Worm (Caenorhabditis elegans) whole organism, dauer: ENCODE data around the gene srj-37.
A peak's percentile ranks its signal among the peaks of the same experiment; 100 is the strongest.

Experiments
- unc-62 ChIP-seq: sonication (generic microtip); optimal IDR thresholded peaks from 2 replicates; lab custom pipeline; 2017; ENCODE audit warnings: missing biosample characterization, missing genetic modification reagents, missing genetic modification characterization

Gene srj-37

ce11 chrV:638328-638727, at the start of gene srj-37:
Gene srj-37, plus strand, starts transcription at chrV:638628.
- no peak for TF ChIP-seq unc-62

- TF ChIP-seq unc-62: no peak
Observed at ce11 chrV:590182-590581, 48.2 kb upstream of the srj-37 start, which contains the start of gene ZK488.6. Gene ZK488.6, plus strand, starts transcription at chrV:590482.

ce11 chrV:592959-593358, 45.5 kb upstream of the srj-37 start, which contains the start of gene ZK488.5:
Gene ZK488.5, plus strand, starts transcription at chrV:593259.
- no peak for TF ChIP-seq unc-62

ce11 chrV:596923-597322, 41.5 kb upstream of the srj-37 start:
- TF ChIP-seq unc-62: no peak

- no peak for TF ChIP-seq unc-62
Observed at ce11 chrV:597823-598222, 40.6 kb upstream of the srj-37 start.

- no peak for TF ChIP-seq unc-62
Observed at ce11 chrV:598626-599025, 39.8 kb upstream of the srj-37 start.

- TF ChIP-seq unc-62: no peak
Observed at ce11 chrV:599783-600182, 38.6 kb upstream of the srj-37 start.

ce11 chrV:600231-600630, 38.2 kb upstream of the srj-37 start, which contains the start of gene nhr-251:
Gene nhr-251, plus strand, starts transcription at chrV:600531.
- no peak for TF ChIP-seq unc-62

- no peak for TF ChIP-seq unc-62
Observed at ce11 chrV:604105-604504, 34.3 kb upstream of the srj-37 start, which contains the start of gene srlf-37. Gene srlf-37, minus strand, starts transcription at chrV:604205.

- no peak for TF ChIP-seq unc-62
Observed at ce11 chrV:608844-609243, 29.6 kb upstream of the srj-37 start, which contains the start of gene srw-109. Gene srw-109, minus strand, starts transcription at chrV:608944.

ce11 chrV:609671-610070, 28.8 kb upstream of the srj-37 start, which contains the start of gene srlf-36:
Gene srlf-36, minus strand, starts transcription at chrV:609771.
- no peak for TF ChIP-seq unc-62

- TF ChIP-seq unc-62: no peak
Observed at ce11 chrV:610217-610616, 28.2 kb upstream of the srj-37 start, which contains the start of gene nhr-90. Gene nhr-90, plus strand, starts transcription at chrV:610512.

ce11 chrV:615275-615674, 23.2 kb upstream of the srj-37 start, which contains the start of gene F48G7.13:
Gene F48G7.13, plus strand, starts transcription at chrV:615575.
- TF ChIP-seq unc-62: no peak

ce11 chrV:617917-618316, 20.5 kb upstream of the srj-37 start:
- no peak for TF ChIP-seq unc-62

ce11 chrV:619054-619453, 19.4 kb upstream of the srj-37 start, which contains the start of gene F48G7.4:
Gene F48G7.4, plus strand, starts transcription at chrV:619453.
- peak; percentile 31 for TF ChIP-seq unc-62

ce11 chrV:620987-621386, 17.4 kb upstream of the srj-37 start:
- TF ChIP-seq unc-62: no peak

- TF ChIP-seq unc-62: no peak
Observed at ce11 chrV:622902-623301, 15.5 kb upstream of the srj-37 start, which contains the start of gene F48G7.5. Gene F48G7.5, minus strand, starts transcription at chrV:622935.

ce11 chrV:624922-625321, 13.5 kb upstream of the srj-37 start, which contains the start of gene srt-17:
Gene srt-17, minus strand, starts transcription at chrV:625022.
- TF ChIP-seq unc-62: no peak

ce11 chrV:626321-626720, 12.1 kb upstream of the srj-37 start, which contains the start of gene F48G7.7:
Gene F48G7.7, minus strand, starts transcription at chrV:626421.
- no peak for TF ChIP-seq unc-62
